Worm (Caenorhabditis elegans): ENCODE results near the gene Y77E11A.8.

Gene Y77E11A.8

DNA sequence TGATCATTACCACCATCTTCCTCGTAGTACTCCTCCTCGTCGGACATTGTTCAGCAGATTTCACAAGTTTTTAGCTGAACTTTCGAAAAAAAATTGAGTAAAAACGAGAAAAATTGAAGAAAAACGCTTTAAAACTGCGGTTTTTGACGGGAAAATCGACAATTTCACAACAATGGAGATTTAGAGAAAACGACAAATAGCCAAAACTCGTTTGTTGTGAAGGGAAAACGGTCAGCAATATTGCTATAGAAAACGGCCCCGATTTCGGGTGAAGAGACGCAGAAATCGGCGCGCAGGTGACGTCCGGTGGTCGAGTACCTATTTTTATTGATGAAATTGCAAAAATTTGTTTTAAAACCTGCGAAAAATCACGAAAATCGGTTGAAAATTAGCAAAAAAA, 21.1 kb upstream of the Y77E11A.8 start, which contains the start of gene clp-7:
TSS of gene clp-7 (minus strand) at position 47 of the 400 bp plus-strand sequence.
- no peak for TF ChIP-seq nhr-10 (tag; optimal IDR thresholded peaks at IDR 0.05)
- TF ChIP-seq spr-1 (tag; optimal IDR thresholded peaks at IDR 0.05), result no peak
- no peak for TF ChIP-seq fos-1 (tag; optimal IDR thresholded peaks at IDR 0.05)
- TF ChIP-seq ceh-32 (tag; optimal IDR thresholded peaks at IDR 0.05; ENCODE audit: poor library complexity), result no peak
- no peak for TF ChIP-seq nhr-102 (tag; optimal IDR thresholded peaks at IDR 0.05)
- TF ChIP-seq lin-15B (tag; optimal IDR thresholded peaks at IDR 0.05), result no peak
- no peak for TF ChIP-seq arid-1 (GFP tag; conservative IDR thresholded peaks at IDR 0.05)
- TF ChIP-seq tra-1 (GFP tag; IDR thresholded peaks at IDR 0.05), result no peak
- TF ChIP-seq hlh-30 (tag; optimal IDR thresholded peaks at IDR 0.05; ENCODE audit: insufficient read depth), result no peak

DNA sequence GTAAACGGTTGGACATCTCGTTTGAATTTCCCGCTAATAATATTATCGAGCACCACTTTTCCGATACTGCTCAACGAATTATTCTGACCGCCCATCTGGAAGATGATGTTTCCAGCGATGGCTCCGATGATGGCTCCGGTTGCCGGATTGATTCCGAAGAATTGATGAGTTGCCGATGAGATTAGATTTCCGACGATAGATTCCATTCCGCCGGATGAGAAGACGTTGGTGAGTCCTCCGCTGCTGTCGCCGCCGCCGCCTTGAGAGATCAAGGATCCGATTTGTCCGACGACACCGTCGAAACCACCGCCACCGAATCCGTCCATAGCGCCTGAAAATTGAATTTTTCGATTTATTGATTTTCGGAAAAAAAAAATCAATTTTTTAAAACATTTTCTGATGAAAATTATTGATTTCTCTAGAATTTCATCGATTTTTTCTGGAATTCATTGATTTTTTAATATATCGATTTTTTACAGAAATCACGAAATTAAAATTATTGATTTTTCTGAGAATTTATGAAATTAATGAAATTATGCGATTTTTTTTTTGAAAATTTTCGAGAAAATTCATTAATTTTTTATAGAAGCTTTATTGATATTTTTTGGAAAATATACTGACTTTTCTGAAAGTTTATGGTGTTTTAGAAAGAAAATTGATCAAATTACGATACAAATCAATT, 19.3 kb upstream of the Y77E11A.8 start:
- TF ChIP-seq daf-12 (tag; optimal IDR thresholded peaks at IDR 0.05) (no peak), ceh-28 (tag; optimal IDR thresholded peaks at IDR 0.05) (peak; percentile 60), set-16 (GFP tag; IDR thresholded peaks at IDR 0.05) (peak; percentile 54)

DNA sequence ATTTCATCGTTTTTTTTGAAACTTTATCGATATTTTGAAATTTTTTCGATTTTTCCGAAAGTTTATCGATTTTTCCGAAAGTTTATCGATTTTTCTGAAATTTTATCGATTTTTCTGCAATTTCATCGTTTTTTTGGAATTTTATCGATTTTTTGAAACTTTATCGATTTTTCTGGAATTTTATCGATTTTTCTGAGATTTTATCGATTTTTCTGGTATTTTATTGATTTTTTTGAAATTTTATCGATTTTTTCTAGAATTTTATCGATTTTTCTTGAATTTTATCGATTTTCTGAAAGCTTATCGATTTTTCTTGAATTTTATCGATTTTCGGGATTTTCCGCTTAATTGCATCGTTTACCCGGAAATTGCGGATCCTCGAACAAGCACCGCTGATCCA, 18.7 kb upstream of the Y77E11A.8 start:
- TF ChIP-seq ceh-28 (tag; optimal IDR thresholded peaks at IDR 0.05) (peak; percentile 94), ceh-44 (GFP tag; IDR thresholded peaks at IDR 0.05) (no peak), daf-8 (GFP tag; IDR thresholded peaks at IDR 0.05) (no peak), snpc-1.2 (GFP tag; IDR thresholded peaks at IDR 0.05) (no peak)

DNA sequence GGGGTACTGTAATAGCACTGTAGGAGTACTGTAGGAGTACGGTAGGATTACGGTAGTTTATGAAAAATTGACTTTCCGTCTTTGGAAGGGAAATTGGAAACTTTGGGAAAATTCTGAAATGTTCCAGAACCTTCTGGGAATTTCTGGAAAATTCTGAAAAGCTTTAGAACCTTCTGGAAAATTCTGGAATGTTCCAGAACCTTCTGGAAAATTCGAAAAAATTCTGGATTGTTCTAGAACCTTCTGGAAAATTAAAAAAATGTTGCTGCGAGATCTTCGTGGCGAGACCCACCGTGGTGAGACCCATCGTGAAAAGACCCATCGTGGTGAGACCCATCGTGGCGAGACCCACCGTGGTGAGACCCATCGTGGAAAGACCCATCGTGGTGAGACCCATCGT, 15.2 kb upstream of the Y77E11A.8 start:
- peak; percentile 62; the same call in 1 of the 2 replicates for TF ChIP-seq set-16 (GFP tag; IDR thresholded peaks at IDR 0.05)

DNA sequence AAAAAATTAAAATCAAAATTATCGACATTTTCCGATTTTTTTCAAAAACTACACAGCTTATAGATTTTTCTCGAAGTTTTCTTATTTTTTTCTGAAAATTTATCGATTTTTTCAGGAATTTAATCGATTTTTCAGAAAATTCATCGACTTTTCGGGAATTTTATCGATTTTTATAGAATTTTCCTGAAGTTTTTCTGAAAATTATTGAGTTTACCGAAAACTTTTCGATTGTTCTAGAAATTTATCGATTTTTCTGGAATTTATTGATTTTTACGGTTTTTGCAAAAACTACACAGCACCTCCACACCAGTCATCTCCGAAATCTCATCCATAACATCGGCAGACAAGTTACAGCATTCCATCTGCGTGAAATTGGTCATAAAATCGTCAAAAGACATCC, 12.8 kb upstream of the Y77E11A.8 start:
- TF ChIP-seq hmg-1.1 (GFP tag; IDR thresholded peaks at IDR 0.05), result 0 out of 2 replicates have a peak, but pooled peaks have one; percentile 12
- no peak for TF ChIP-seq hlh-30 (tag; optimal IDR thresholded peaks at IDR 0.05; ENCODE audit: insufficient read depth)
- TF ChIP-seq mdt-29 (GFP tag; IDR thresholded peaks at IDR 0.05), result no peak
- TF ChIP-seq ceh-28 (tag; optimal IDR thresholded peaks at IDR 0.05), result peak; percentile 74
- no peak for TF ChIP-seq ztf-7 (tag; optimal IDR thresholded peaks at IDR 0.05)
- no peak for TF ChIP-seq F26F4.8 (GFP tag; conservative IDR thresholded peaks at IDR 0.05)
- TF ChIP-seq dpl-1 (GFP tag; optimal IDR thresholded peaks at IDR 0.05), result no peak
- no peak for TF ChIP-seq dve-1 (tag; optimal IDR thresholded peaks at IDR 0.05; ENCODE audit: insufficient read depth)
- no peak for TF ChIP-seq tag-97 (GFP tag; IDR thresholded peaks at IDR 0.05)
- TF ChIP-seq php-3 (GFP tag; IDR thresholded peaks at IDR 0.05), result no peak
- no peak for TF ChIP-seq spr-1 (tag; optimal IDR thresholded peaks at IDR 0.05)
- no peak for TF ChIP-seq egl-43 (GFP tag; IDR thresholded peaks at IDR 0.05)
- TF ChIP-seq F49E8.2 (tag; optimal IDR thresholded peaks at IDR 0.05; ENCODE audit: borderline replicate concordance), result no peak
- no peak for TF ChIP-seq F37D6.2 (tag; optimal IDR thresholded peaks at IDR 0.05)
- no peak for TF ChIP-seq jun-1 (tag; optimal IDR thresholded peaks at IDR 0.05)

DNA sequence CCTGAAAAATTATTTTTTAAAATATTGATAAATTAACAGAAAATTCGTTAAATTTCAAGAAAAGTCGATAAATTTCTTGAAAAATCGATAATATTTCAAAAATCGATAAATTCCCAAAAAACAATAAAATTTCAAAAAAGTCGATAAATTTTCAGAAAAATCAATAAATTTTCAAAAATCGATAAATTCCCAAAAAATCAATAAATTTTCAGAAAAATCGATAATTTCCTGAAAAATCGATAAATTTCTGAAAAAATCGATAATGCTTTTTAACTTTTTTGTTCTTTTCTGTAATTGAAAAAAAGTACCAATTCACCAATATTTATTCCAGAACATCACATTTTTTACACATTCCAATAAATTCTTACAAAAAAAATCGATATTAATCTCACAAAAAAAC, 10.3 kb upstream of the Y77E11A.8 start:
- TF ChIP-seq madf-5 (GFP tag; IDR thresholded peaks at IDR 0.05), result no peak
- peak; percentile 98 for TF ChIP-seq ceh-28 (tag; optimal IDR thresholded peaks at IDR 0.05)

DNA sequence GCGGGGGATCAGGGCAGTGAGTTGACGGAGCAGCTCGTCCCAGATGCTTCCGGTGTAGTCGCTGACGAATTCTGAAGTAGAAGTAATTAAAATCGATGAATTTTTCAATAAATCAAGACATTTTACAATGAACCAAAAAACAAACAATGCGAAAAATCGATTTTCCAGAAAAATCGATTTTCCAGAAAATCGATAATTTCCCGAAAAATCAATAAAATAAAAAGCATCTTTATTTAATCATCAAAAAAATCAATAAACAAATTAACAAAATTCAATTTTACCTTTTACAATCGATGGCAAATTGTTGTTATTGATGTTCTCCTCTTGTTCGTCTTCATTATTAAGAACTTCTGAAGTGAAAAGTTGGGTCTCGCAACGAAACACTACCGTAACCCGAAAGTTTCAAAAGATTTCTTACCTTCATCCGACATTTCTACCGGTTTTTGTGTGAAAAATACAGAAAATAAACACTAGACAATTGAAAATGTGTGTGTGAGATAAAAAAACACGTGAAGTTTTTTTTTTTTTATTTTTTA, 9.8 kb upstream of the Y77E11A.8 start, which contains the start of gene clp-6:
TSS of gene clp-6 (minus strand) at position 486 of the 536 bp plus-strand sequence.
- TF ChIP-seq arid-1 (GFP tag; conservative IDR thresholded peaks at IDR 0.05) (no peak), nhr-28 (tag; optimal IDR thresholded peaks at IDR 0.05) (no peak), lin-1 (GFP tag; IDR thresholded peaks at IDR 0.05) (no peak), sdz-12 (GFP tag; optimal IDR thresholded peaks at IDR 0.05) (no peak), ceh-28 (tag; optimal IDR thresholded peaks at IDR 0.05) (peak; percentile 94), nhr-42 (GFP tag; IDR thresholded peaks at IDR 0.05) (no peak), nhr-11 (tag; optimal IDR thresholded peaks at IDR 0.05) (no peak)

All from whole organism, L4 larva.